Fruit fly (Drosophila melanogaster) whole organism: ENCODE measurements around the gene CG33269.

Source experiments
- CG8478 ChIP-seq: fragments of >200 bp; optimal IDR thresholded peaks from 2 replicates; lab custom pipeline; 2018; ENCODE audit warnings: inconsistent platforms
- Dll ChIP-seq: fragments of >200 bp; optimal IDR thresholded peaks from 2 replicates; lab custom pipeline; 2017
- EcR ChIP-seq, 2 experiments: fragments of >200 bp; optimal IDR thresholded peaks; 2 replicates each; lab custom pipeline; 2017; ENCODE audit warnings: missing biosample characterization in 2 of 2, missing genetic modification characterization in 2 of 2, missing genetic modification reagents in 2 of 2
- pan ChIP-seq: fragments of >200 bp; optimal IDR thresholded peaks from 2 replicates; lab custom pipeline; 2017
- psq ChIP-seq: fragments of >200 bp; optimal IDR thresholded peaks from 2 replicates; lab custom pipeline; 2017
- usp ChIP-seq: fragments of >200 bp; optimal IDR thresholded peaks from 2 replicates; lab custom pipeline; 2017; ENCODE audit warnings: missing biosample characterization, missing genetic modification characterization, mixed read lengths

The CG33269 gene

DNA sequence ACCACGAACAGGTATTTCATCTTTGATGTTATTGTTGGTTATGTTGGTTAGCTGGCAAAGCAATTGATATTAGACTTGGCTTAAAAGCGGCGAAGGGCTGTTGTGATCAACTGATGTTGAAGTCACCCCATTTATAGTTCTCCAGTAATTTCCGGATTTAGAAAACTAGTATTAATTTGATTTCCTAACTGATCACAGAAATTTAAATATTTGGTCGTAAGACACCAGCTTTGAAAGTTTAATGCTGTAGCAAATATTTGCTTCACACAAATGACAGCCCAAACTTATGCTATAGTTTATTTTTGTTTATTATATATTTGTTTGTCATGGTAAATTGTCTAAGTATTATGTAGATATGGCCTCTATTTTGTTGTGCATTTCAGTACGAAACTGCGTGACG lies at the start of gene CG33269:
TSS of gene CG33269 (minus strand) at position 101 of the 400 bp plus-strand sequence.
- TF ChIP-seq usp (no peak), EcR (GFP tag; optimal IDR thresholded peaks at IDR 0.05; lab: Kevin White, UChicago) (no peak), pan (lab: Kevin White, UChicago) (no peak), psq (no peak), CG8478 (no peak), Dll (no peak)

DNA sequence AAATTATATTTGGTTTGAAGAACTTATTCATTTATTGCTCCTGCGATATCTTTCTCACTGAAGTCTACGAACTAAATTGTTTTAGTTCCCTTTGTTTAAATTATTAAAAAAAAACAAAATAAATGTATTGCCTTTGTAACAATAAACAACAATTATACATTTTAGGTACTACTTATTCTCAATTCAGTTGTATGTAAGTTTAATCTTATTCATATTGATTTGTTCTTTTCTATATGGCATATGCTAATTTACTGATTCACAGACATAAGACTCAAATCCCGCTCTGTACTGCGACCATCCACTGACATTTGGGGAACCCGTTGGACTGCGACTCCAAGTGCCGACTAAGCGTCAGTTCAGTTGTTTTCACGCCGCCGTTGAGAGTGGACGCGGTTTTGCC lies 49.1 kb upstream of the CG33269 start, which contains the start of gene CG32091:
TSS of gene CG32091 (plus strand) at position 301 of the 400 bp plus-strand sequence.
- TF ChIP-seq Dll, result no peak
- no peak for TF ChIP-seq usp
- TF ChIP-seq CG8478, result no peak
- TF ChIP-seq pan (lab: Kevin White, UChicago), result no peak
- no peak for TF ChIP-seq psq
- TF ChIP-seq EcR (GFP tag; optimal IDR thresholded peaks at IDR 0.05; lab: Kevin White, UChicago), result no peak

DNA sequence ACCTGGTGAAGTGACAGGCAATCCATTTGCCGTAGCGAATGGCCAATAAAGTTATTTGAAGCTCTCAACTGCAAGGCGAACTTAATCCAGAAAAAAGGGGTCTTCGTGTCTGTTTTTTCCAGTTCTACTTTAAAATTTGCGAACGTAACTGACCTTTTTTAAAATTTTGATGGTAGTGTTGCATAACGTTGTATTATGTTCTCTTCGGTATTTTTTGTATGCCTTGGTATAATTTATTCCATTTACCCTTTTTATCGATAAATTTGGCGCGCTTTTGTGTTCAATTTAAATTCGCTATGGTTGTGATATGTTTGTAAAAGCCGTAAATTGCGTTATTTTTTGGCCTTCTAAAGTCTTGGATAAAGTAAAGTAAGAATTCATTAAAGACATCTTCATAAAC lies 48.7 kb upstream of the CG33269 start:
- TF ChIP-seq CG8478 (no peak), psq (no peak), EcR (GFP tag; optimal IDR thresholded peaks at IDR 0.05; lab: Kevin White, UChicago) (no peak), Dll (no peak), pan (lab: Kevin White, UChicago) (no peak), usp (no peak)

DNA sequence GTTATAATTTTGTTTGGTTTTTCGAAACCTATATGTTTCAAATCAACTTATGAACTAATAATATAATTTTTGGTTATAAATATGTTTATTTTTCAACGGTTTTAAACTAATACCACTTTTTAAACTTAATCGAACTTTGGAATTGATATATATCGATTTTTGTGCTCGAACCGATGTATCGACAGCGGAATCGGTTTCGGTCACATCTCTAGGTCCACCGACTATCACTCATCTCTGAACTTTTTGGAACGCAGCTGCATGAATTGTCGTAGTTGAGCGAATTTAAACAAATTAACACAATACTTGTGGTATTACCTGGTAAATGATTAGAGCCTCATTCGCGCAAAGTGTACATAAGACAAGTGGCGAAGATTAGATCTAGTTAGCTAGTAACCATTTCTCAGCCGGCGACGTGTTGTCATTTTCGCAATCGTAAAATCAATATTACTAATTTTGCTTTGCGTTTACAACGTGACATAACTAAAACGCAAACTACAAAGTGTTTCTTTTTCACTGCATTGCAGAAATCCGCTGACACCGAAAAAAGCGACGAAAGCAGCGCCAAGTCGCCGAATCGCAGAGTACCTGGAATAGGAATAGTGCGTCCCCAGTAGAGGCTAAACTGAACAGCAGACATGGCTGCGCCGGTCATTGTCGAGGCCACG lies 46.0 kb upstream of the CG33269 start, which contains the start of gene Apt1:
TSS of gene Apt1 (plus strand) at position 219 of the 665 bp plus-strand sequence.
- TF ChIP-seq pan (lab: Kevin White, UChicago) (no peak), CG8478 (no peak), psq (no peak), usp (no peak)

DNA sequence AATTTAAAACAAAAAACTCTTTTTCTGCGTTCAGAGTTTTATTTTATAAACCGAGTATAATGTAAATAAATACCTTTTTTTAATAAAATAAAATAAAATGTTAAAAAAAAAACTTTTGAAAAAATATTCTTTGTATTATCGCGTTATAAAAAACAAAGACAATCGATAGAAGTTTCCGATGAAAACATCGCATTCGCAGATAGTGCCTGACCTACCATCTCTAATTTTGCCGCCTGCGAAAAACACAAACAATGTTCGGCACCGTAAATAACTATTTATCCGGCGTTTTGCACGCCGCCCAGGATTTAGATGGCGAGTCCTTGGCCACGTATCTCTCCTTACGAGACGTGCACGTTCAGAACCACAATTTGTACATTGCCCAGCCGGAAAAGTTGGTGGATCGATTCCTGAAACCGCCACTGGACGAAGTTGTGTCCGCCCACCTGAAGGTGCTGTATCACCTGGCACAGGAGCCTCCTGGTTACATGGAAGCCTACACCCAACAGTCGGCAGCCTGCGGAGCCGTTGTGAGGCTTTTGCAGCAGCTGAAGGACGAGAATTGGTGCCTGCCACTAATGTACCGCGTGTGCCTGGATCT lies 44.3 kb upstream of the CG33269 start, which contains the start of gene PCID2:
TSS of gene PCID2 (plus strand) at position 213 of the 598 bp plus-strand sequence.
- TF ChIP-seq usp (no peak), pan (lab: Kevin White, UChicago) (no peak), Dll (no peak), psq (no peak), EcR (GFP tag; optimal IDR thresholded peaks at IDR 0.05; lab: Kevin White, UChicago) (no peak), CG8478 (no peak)

DNA sequence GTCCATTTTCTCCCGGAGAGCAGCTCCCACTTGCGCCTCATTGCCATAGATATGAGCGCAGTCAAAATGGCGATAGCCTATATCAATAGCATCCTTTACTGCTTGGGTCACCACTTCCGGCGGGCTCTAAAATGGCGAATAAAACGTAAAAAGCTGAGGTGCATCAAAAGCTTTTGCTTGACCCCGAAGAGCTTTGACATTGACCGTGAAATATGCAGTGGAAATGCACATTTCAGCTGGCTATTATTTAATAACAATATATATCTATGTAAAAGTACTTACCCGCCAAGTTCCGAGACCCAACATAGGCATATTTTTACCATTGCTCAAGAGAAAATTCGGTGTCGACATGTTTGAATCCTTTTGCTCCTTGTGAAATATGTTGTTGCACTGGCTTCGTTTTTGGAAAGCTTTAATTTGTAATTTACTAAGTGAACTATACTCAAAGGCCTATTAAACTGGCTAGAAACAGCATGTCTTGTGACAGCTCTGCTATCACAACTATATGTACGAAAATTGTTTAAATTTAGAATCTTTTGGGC lies 43.7 kb upstream of the CG33269 start, which contains the start of gene CG6083:
TSS of gene CG6083 (minus strand) at position 492 of the 542 bp plus-strand sequence.
- no peak for TF ChIP-seq usp
- TF ChIP-seq pan (lab: Kevin White, UChicago), result no peak
- no peak for TF ChIP-seq Dll
- TF ChIP-seq EcR (GFP tag; optimal IDR thresholded peaks at IDR 0.05; lab: Kevin White, UChicago), result no peak
- no peak for TF ChIP-seq psq
- TF ChIP-seq CG8478, result no peak

DNA sequence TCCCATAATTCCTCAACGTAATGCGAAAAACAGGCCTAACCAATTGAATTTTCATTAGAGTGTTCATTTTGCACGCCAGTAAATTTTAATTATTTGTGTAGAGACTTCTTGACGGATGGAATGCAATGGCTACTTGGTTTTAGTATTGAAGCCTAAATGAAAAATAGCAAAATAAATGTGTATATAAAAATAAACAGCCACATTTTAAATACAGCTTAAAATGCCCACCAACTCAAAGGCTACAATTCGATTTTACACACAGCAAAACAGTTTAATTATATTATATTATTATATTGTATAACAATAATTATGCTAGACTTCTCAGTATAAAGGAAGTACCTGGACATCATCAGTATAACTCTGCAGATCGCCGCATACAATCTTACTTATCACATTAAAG lies 42.3 kb upstream of the CG33269 start, which contains the start of gene Akr1B:
TSS of gene Akr1B (minus strand) at position 101 of the 400 bp plus-strand sequence.
- TF ChIP-seq psq (no peak), usp (no peak), CG8478 (no peak), EcR (GFP tag; optimal IDR thresholded peaks at IDR 0.05; lab: Kevin White, UChicago) (no peak), pan (lab: Kevin White, UChicago) (no peak), Dll (no peak)

DNA sequence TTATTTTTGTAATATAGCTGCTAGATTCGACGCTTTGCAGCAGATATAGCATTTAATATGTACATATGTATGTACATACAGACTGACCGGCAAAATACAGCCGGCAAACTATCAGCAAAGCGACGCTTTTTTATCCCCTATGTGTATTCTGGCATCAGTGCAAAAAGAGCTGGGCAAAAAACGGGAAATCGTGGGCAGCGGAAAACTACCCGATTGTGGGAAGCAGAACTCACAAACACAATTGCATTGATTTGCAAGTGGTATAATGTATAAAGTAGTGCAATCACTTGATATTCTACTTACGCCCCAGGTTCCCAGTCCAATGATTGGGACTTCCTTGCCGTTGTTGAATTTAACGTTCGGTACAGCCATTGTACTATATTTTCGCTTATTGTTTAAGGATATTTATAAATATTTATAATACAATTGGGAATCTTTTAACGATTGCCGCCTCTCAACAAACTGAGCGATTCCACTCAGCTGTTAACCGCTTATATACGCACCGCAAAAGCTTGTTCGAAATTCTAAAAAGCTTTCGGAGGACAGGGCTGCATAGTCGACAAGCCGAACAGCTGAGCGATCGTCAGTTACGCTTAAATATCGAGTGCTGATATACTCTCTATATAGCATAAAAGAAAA lies 41.4 kb upstream of the CG33269 start:
- no peak for TF ChIP-seq Dll
- no peak for TF ChIP-seq CG8478
- no peak for TF ChIP-seq psq
- TF ChIP-seq pan (lab: Kevin White, UChicago), result no peak

DNA sequence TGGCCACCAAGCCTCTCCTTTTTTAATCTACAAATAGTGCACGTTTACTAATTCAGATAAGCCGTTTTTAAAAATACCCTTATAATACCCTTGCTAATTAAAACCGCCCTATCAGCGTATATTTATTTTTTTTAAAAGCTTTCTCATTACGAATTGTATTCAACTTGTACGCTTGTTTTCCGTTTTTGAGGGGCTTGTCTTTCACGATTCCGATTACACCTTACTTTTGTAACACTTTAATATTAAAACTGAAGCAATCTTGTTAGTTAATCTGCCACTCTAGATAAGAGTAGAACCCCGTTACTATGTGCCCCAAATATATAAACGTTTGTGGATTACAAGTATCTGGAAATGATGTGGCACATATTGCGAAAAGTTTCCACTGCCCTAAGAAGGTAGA lies 40.8 kb upstream of the CG33269 start:
- TF ChIP-seq CG8478 (no peak), Dll (no peak), pan (lab: Kevin White, UChicago) (no peak), psq (no peak), usp (no peak), EcR (GFP tag; optimal IDR thresholded peaks at IDR 0.05; lab: Kevin White, UChicago) (no peak)

DNA sequence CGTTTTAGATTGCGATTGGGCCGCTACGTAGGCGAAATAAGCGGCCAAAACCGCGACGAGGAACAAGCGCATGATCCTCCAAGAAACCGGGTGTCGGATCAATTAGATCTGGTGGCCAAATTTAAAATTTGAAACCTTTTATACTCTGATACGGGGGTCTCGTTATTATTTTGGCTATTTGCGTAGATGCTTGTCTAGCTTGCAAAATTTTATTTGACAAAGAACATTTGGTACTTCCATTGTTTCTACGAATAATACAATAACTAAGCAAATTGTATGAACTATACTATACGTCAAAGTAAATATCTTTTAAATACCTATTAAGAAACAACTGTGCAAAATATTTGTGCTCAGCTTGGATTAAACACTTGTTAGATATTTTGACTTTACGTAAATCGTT lies 38.0 kb upstream of the CG33269 start, which contains the start of gene Muc68Ca:
TSS of gene Muc68Ca (minus strand) at position 101 of the 400 bp plus-strand sequence.
- TF ChIP-seq psq, result no peak
- no peak for TF ChIP-seq Dll
- TF ChIP-seq EcR (GFP tag; optimal IDR thresholded peaks at IDR 0.05; lab: Kevin White, UChicago), result no peak
- TF ChIP-seq usp, result no peak
- TF ChIP-seq pan (lab: Kevin White, UChicago), result no peak
- no peak for TF ChIP-seq CG8478

DNA sequence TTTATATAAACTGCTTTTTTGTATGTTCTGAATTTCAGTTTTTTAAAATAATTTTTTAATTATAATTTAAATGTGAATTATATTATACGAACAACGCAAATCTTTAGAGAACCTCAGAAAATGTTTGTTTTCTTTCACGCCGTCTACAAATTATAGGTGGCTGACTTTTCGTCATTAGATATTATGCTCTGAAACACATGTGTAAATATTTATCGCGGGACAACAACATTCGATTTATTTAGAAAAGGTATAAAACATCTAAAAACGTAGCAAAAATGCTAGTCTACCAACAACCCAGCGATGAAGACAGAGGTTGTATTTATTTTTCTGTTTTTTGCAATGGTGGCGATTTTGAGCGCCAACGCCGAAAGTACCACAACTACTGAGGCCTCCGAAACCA lies 27.8 kb upstream of the CG33269 start, which contains the start of gene CG42832:
TSS of gene CG42832 (plus strand) at position 301 of the 400 bp plus-strand sequence.
- no peak for TF ChIP-seq psq
- TF ChIP-seq Dll, result no peak
- no peak for TF ChIP-seq EcR (GFP tag; optimal IDR thresholded peaks at IDR 0.05; lab: Kevin White, UChicago)
- TF ChIP-seq usp, result no peak
- no peak for TF ChIP-seq CG8478
- TF ChIP-seq pan (lab: Kevin White, UChicago), result no peak

DNA sequence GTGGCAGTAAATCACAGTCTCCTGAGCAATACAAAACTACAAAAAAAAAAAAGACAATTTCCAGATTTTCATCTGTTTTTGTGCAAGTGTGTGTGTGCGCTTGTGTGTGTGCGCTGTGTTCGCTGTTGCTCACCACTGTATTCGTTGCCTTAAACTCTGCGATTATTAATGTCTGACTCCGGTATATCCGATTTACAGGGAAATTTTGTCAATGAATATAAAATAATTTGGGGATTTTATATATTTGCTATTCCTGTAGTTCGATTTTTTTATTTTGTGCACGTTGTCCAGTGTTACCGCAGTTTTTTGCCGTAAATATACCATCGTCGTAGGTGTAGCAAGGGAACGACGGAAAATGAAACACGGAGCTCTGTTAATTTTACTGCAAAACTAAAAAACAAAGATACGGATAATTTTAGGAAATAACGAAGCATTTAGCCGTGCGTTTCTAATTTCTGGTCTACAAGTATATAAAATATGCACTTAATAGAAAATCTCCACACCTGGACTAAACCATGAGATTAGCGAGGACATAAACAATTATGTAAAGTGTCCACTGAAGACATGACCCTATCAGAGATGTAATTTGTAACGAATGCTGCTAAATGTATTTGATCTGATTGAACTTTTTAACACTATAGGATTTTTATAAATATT lies 27.3 kb upstream of the CG33269 start, which contains the start of gene Duba:
TSS of gene Duba (minus strand) at position 313 of the 657 bp plus-strand sequence.
- TF ChIP-seq usp (no peak), psq (no peak), CG8478 (no peak), Dll (no peak), pan (lab: Kevin White, UChicago) (no peak), EcR (GFP tag; optimal IDR thresholded peaks at IDR 0.05; lab: Kevin White, UChicago) (no peak)
